Fruit fly (Drosophila melanogaster) whole organism, embryonic: ENCODE results near the gene SP555.

ENCODE experiments used
- Ada2b ChIP-seq: fragments of 200-800 bp; sonication (Bioruptor generic); IDR thresholded peaks from 2 replicates; pipeline ENCODE4 v1.3.6; 2022; ENCODE audit warnings: missing biosample characterization, missing genetic modification characterization
- Antp ChIP-seq: fragments of 200-800 bp; sonication (Bioruptor generic); optimal IDR thresholded peaks from 3 replicates; lab custom pipeline; 2016; ENCODE audit warnings: missing biosample characterization, missing genetic modification characterization
- Atf6 ChIP-seq: fragments of 200-800 bp; sonication (Bioruptor generic); IDR thresholded peaks from 2 replicates; pipeline ENCODE4 v1.3.6; 2022; ENCODE audit warnings: missing biosample characterization, missing genetic modification characterization
- Awh ChIP-seq: fragments of 200-800 bp; sonication (Bioruptor generic); IDR thresholded peaks from 2 replicates; pipeline ENCODE4, ENCODE4 v1.3.6; 2022; ENCODE audit warnings: missing biosample characterization, missing genetic modification characterization
- CG10366 ChIP-seq: fragments of 200-800 bp; sonication (Bioruptor generic); IDR thresholded peaks from 2 replicates; pipeline ENCODE4 v1.3.6; 2022; ENCODE audit warnings: missing biosample characterization, missing genetic modification characterization
- CG10654 ChIP-seq: fragments of 200-800 bp; sonication (Bioruptor generic); optimal IDR thresholded peaks from 2 replicates; lab custom pipeline; 2016; ENCODE audit warnings: missing biosample characterization, missing genetic modification characterization
- CG11085 ChIP-seq: fragments of 200-800 bp; sonication (Bioruptor generic); IDR thresholded peaks from 2 replicates; pipeline ENCODE4 v1.3.6; 2022; ENCODE audit warnings: missing biosample characterization, missing genetic modification characterization
- CG11093 ChIP-seq: fragments of 200-800 bp; sonication (Bioruptor generic); IDR thresholded peaks from 3 replicates; pipeline ENCODE4 v1.3.6; 2022; ENCODE audit warnings: missing biosample characterization, missing genetic modification characterization
- CG12744 ChIP-seq: fragments of 200-800 bp; sonication (Bioruptor generic); optimal IDR thresholded peaks from 2 replicates; lab custom pipeline; 2016; ENCODE audit warnings: missing biosample characterization, missing genetic modification characterization
- CG13287 ChIP-seq: fragments of 200-800 bp; sonication (Bioruptor generic); IDR thresholded peaks from 2 replicates; pipeline ENCODE4 v1.3.6; 2022; ENCODE audit warnings: missing biosample characterization, missing genetic modification characterization; ENCODE audit not compliant: partially characterized antibody
- CG1603 ChIP-seq: fragments of 200-800 bp; sonication (Bioruptor generic); optimal IDR thresholded peaks from 2 replicates; lab custom pipeline; 2019; ENCODE audit warnings: missing biosample characterization, mild to moderate bottlenecking, missing genetic modification characterization, moderate library complexity
- CG18599 ChIP-seq: fragments of 200-800 bp; sonication (Bioruptor generic); optimal IDR thresholded peaks from 3 replicates; lab custom pipeline; 2017; ENCODE audit warnings: missing biosample characterization, missing genetic modification characterization, mild to moderate bottlenecking, moderate library complexity, missing genetic modification reagents
- CG2678 ChIP-seq: fragments of 200-800 bp; sonication (Bioruptor generic); optimal IDR thresholded peaks from 3 replicates; lab custom pipeline; 2019; ENCODE audit warnings: missing biosample characterization, mild to moderate bottlenecking, missing genetic modification characterization, moderate library complexity
- CG33557 ChIP-seq: fragments of 200-800 bp; sonication (Bioruptor generic); optimal IDR thresholded peaks from 2 replicates; lab custom pipeline; 2019; ENCODE audit warnings: missing biosample characterization, mild to moderate bottlenecking, missing genetic modification characterization, moderate library complexity
- CG4360 ChIP-seq: fragments of 200-800 bp; sonication (Bioruptor generic); IDR thresholded peaks from 2 replicates; pipeline ENCODE4 v1.3.6; 2022; ENCODE audit warnings: missing biosample characterization, missing genetic modification characterization
- CG7987 ChIP-seq: fragments of 200-800 bp; sonication (Bioruptor generic); optimal IDR thresholded peaks from 2 replicates; lab custom pipeline; 2018; ENCODE audit warnings: missing biosample characterization, mild to moderate bottlenecking, missing genetic modification characterization, moderate library complexity
- CG9215 ChIP-seq: fragments of 200-800 bp; sonication (Bioruptor generic); IDR thresholded peaks from 2 replicates; pipeline ENCODE4 v1.3.6; 2022; ENCODE audit warnings: missing biosample characterization, missing genetic modification characterization
- Camta ChIP-seq: fragments of 200-800 bp; sonication (Bioruptor generic); optimal IDR thresholded peaks from 2 replicates; lab custom pipeline; 2016; ENCODE audit warnings: missing biosample characterization, missing genetic modification characterization
- Elba2 ChIP-seq: fragments of 200-800 bp; sonication (Bioruptor generic); optimal IDR thresholded peaks from 3 replicates; lab custom pipeline; 2016; ENCODE audit warnings: missing biosample characterization, missing genetic modification characterization
- Fer1 ChIP-seq: fragments of 200-800 bp; sonication (Bioruptor generic); optimal IDR thresholded peaks from 2 replicates; lab custom pipeline; 2017; ENCODE audit warnings: missing biosample characterization, mild to moderate bottlenecking, missing genetic modification characterization
- Gug ChIP-seq: fragments of 200-800 bp; sonication (Bioruptor generic); IDR thresholded peaks from 4 replicates; pipeline ENCODE4 v1.3.6; 2022; ENCODE audit warnings: missing biosample characterization, missing genetic modification characterization
- HHEX ChIP-seq: fragments of 200-800 bp; sonication (Bioruptor generic); optimal IDR thresholded peaks from 3 replicates; lab custom pipeline; 2017; ENCODE audit warnings: missing biosample characterization, mild to moderate bottlenecking, missing genetic modification characterization, missing genetic modification reagents
- HLH4C ChIP-seq: fragments of 200-800 bp; sonication (Bioruptor generic); IDR thresholded peaks from 3 replicates; pipeline ENCODE4 v1.3.6; 2022; ENCODE audit warnings: missing biosample characterization, missing genetic modification characterization; ENCODE audit not compliant: partially characterized antibody
- HLHmδ ChIP-seq: fragments of 200-800 bp; sonication (Bioruptor generic); optimal IDR thresholded peaks from 2 replicates; lab custom pipeline; 2018; ENCODE audit warnings: missing biosample characterization, mild to moderate bottlenecking, missing genetic modification characterization, moderate library complexity
- HmgD ChIP-seq: fragments of 200-800 bp; sonication (Bioruptor generic); optimal IDR thresholded peaks from 3 replicates; lab custom pipeline; 2016; ENCODE audit warnings: missing biosample characterization, missing genetic modification characterization
- Hmr ChIP-seq: fragments of 200-800 bp; sonication (Bioruptor generic); optimal IDR thresholded peaks from 3 replicates; lab custom pipeline; 2017; ENCODE audit warnings: mild to moderate bottlenecking, missing biosample characterization, missing genetic modification reagents, missing genetic modification characterization
- Hr3 ChIP-seq: fragments of 200-800 bp; sonication (Bioruptor generic); optimal IDR thresholded peaks from 3 replicates; lab custom pipeline; 2016; ENCODE audit warnings: missing biosample characterization, missing genetic modification characterization
- Hr78 ChIP-seq, 2 experiments: fragments of 200-800 bp in 1 of 2; fragments of >200 bp in 1 of 2; sonication (Bioruptor generic) in 1 of 2; optimal IDR thresholded peaks; 2 replicates each; lab custom pipeline; 2017 to 2019; ENCODE audit warnings: missing biosample characterization in 2 of 2, missing genetic modification characterization in 2 of 2, mild to moderate bottlenecking in 1 of 2, moderate library complexity in 1 of 2
- NC2β ChIP-seq: fragments of 200-800 bp; sonication (Bioruptor generic); optimal IDR thresholded peaks from 2 replicates; lab custom pipeline; 2016; ENCODE audit warnings: missing biosample characterization, missing genetic modification characterization
- Oaz ChIP-seq: fragments of 200-800 bp; sonication (Bioruptor generic); IDR thresholded peaks from 2 replicates; pipeline ENCODE4 v1.3.6; 2022; ENCODE audit warnings: missing biosample characterization, missing genetic modification characterization
- Ravus ChIP-seq: fragments of 200-800 bp; sonication (Bioruptor generic); IDR thresholded peaks from 2 replicates; pipeline ENCODE4 v1.3.6; 2022; ENCODE audit warnings: missing biosample characterization, missing genetic modification characterization
- ab ChIP-seq: fragments of 200-800 bp; sonication (Bioruptor generic); optimal IDR thresholded peaks from 2 replicates; lab custom pipeline; 2016; ENCODE audit warnings: missing biosample characterization, missing genetic modification characterization
- ase ChIP-seq: fragments of 200-800 bp; sonication (Bioruptor generic); IDR thresholded peaks from 3 replicates; pipeline ENCODE4 v1.3.6; 2022; ENCODE audit warnings: missing biosample characterization, missing genetic modification characterization
- bsh ChIP-seq, 2 experiments: fragments of 200-800 bp; sonication (Bioruptor generic); optimal IDR thresholded peaks; 2 replicates each; lab custom pipeline; 2017 to 2018; ENCODE audit warnings: mild to moderate bottlenecking in 2 of 2, missing biosample characterization in 2 of 2, missing genetic modification characterization in 2 of 2, moderate library complexity in 1 of 2
- cas ChIP-seq: fragments of 200-800 bp; sonication (Bioruptor generic); IDR thresholded peaks from 2 replicates; pipeline ENCODE4 v1.3.6; 2022; ENCODE audit warnings: missing biosample characterization, missing genetic modification characterization
- cwo ChIP-seq: fragments of 200-800 bp; sonication (Bioruptor generic); optimal IDR thresholded peaks from 3 replicates; lab custom pipeline; 2017; ENCODE audit warnings: missing biosample characterization, missing genetic modification characterization, mild to moderate bottlenecking, moderate library complexity, missing genetic modification reagents
- emc ChIP-seq: fragments of 200-800 bp; sonication (Bioruptor generic); optimal IDR thresholded peaks from 2 replicates; lab custom pipeline; 2016; ENCODE audit warnings: missing biosample characterization, missing genetic modification characterization
- eve ChIP-seq, 2 experiments: fragments of >200 bp; optimal IDR thresholded peaks; 2 replicates each; lab custom pipeline; 2017; ENCODE audit warnings: missing biosample characterization in 2 of 2, missing genetic modification characterization in 2 of 2
- fd3F ChIP-seq: fragments of 200-800 bp; sonication (Bioruptor generic); optimal IDR thresholded peaks from 2 replicates; lab custom pipeline; 2018; ENCODE audit warnings: missing biosample characterization, mild to moderate bottlenecking, missing genetic modification characterization, moderate library complexity
- fd64A ChIP-seq: fragments of 200-800 bp; sonication (Bioruptor generic); optimal IDR thresholded peaks from 3 replicates; lab custom pipeline; 2018; ENCODE audit warnings: missing biosample characterization, mild to moderate bottlenecking, missing genetic modification characterization
- pb ChIP-seq: fragments of 200-800 bp; sonication (Bioruptor generic); optimal IDR thresholded peaks from 3 replicates; lab custom pipeline; 2016; ENCODE audit warnings: missing biosample characterization, missing genetic modification characterization
- psq ChIP-seq: fragments of 200-800 bp; sonication (Bioruptor generic); optimal IDR thresholded peaks from 2 replicates; lab custom pipeline; 2017; ENCODE audit warnings: missing biosample characterization, missing genetic modification characterization
- row ChIP-seq: fragments of 200-800 bp; sonication (Bioruptor generic); IDR thresholded peaks from 3 replicates; pipeline ENCODE4 v1.3.6; 2022; ENCODE audit warnings: missing biosample characterization, missing genetic modification characterization
- stc ChIP-seq: fragments of 200-800 bp; sonication (Bioruptor generic); IDR thresholded peaks from 2 replicates; pipeline ENCODE4 v1.3.6; 2022; ENCODE audit warnings: missing biosample characterization, missing genetic modification characterization
- tap ChIP-seq: fragments of 200-800 bp; optimal IDR thresholded peaks from 3 replicates; lab custom pipeline; 2019; ENCODE audit warnings: missing biosample characterization, mild to moderate bottlenecking, missing genetic modification characterization, moderate library complexity
- ttk ChIP-seq: fragments of 200-800 bp; sonication (Bioruptor generic); IDR thresholded peaks from 2 replicates; pipeline ENCODE4 v2.1.2; 2022; ENCODE audit warnings: missing biosample characterization, missing genetic modification characterization
- wek ChIP-seq: fragments of 200-800 bp; sonication (Bioruptor generic); optimal IDR thresholded peaks from 3 replicates; lab custom pipeline; 2018; ENCODE audit warnings: missing biosample characterization, mild to moderate bottlenecking, missing genetic modification characterization, moderate library complexity
- wor ChIP-seq: fragments of 200-800 bp; sonication (Bioruptor generic); IDR thresholded peaks from 2 replicates; pipeline ENCODE4 v1.3.6; 2022; ENCODE audit warnings: missing biosample characterization, missing genetic modification characterization
- zf30C ChIP-seq: fragments of 200-800 bp; sonication (Bioruptor generic); optimal IDR thresholded peaks from 3 replicates; lab custom pipeline; 2018; ENCODE audit warnings: missing biosample characterization, mild to moderate bottlenecking, missing genetic modification characterization

The SP555 gene

dm6 chr2L:4997401-4998259 lies 39.9 kb upstream of the SP555 start:
- peak; percentile 99 for TF ChIP-seq Hr3 (GFP tag; lab: Kevin White, UChicago)
- TF ChIP-seq stc (GFP tag; lab: Robert Waterston, UW), result peak; percentile 99
- peak; percentile 99 for TF ChIP-seq CG12744 (GFP tag; lab: Kevin White, UChicago)
- peak; percentile 99 for TF ChIP-seq CG10366 (GFP tag; lab: Robert Waterston, UW)
- peak; percentile 99 for TF ChIP-seq wor
- peak; percentile 98 for TF ChIP-seq Ravus (GFP tag; lab: Robert Waterston, UW)
- peak; percentile 97 for TF ChIP-seq cwo (GFP tag; lab: Kevin White, UChicago)
- TF ChIP-seq Atf6 (GFP tag; lab: Robert Waterston, UW), result peak; percentile 99
- TF ChIP-seq CG11085, result peak; percentile 99
- peak; percentile 92 for TF ChIP-seq CG4360
- TF ChIP-seq Hmr (GFP tag; lab: Kevin White, UChicago), result peak; percentile 98
- peak; percentile 78 for TF ChIP-seq Elba2 (GFP tag; lab: Kevin White, UChicago)
- TF ChIP-seq cas (GFP tag; lab: Robert Waterston, UW), result peak; percentile 98
- peak; percentile 99 for TF ChIP-seq Ada2b (GFP tag; lab: Robert Waterston, UW)
- TF ChIP-seq Antp (GFP tag; lab: Kevin White, UChicago), result peak; percentile 99
- peak; percentile 69 for TF ChIP-seq CG13287 (GFP tag; lab: Robert Waterston, UW)
- no peak for TF ChIP-seq zf30C (GFP tag; lab: Kevin White, UChicago)
- peak; percentile 99 for TF ChIP-seq pb
- peak; percentile 99 for TF ChIP-seq NC2β (GFP tag; lab: Kevin White, UChicago)
- TF ChIP-seq ttk (GFP tag; lab: Robert Waterston, UW), result peak; percentile 99
- TF ChIP-seq Fer1 (GFP tag; lab: Kevin White, UChicago), result peak; percentile 98
- peak; percentile 99 for TF ChIP-seq Camta (GFP tag; lab: Kevin White, UChicago)
- TF ChIP-seq CG18599 (GFP tag; lab: Kevin White, UChicago), result peak; percentile 99
- peak; percentile 99 for TF ChIP-seq CG2678 (tag; lab: Kevin White, UChicago)
- TF ChIP-seq CG9215, result peak; percentile 98
- peak; percentile 98 for TF ChIP-seq tap (tag; lab: Kevin White, UChicago)
- TF ChIP-seq HmgD, result peak; percentile 99
- peak; percentile 97 for TF ChIP-seq fd3F (GFP tag; lab: Kevin White, UChicago)
- peak; percentile 99 for TF ChIP-seq Gug (GFP tag; lab: Robert Waterston, UW)
- peak; percentile 99 for TF ChIP-seq HHEX (GFP tag; lab: Kevin White, UChicago)
- TF ChIP-seq psq (GFP tag; lab: Kevin White, UChicago), result peak; percentile 95
- TF ChIP-seq ab (GFP tag; lab: Kevin White, UChicago), result peak; percentile 97
- peak; percentile 98 for TF ChIP-seq fd64A (GFP tag; lab: Kevin White, UChicago)
- TF ChIP-seq HLHmδ (GFP tag; lab: Kevin White, UChicago), result peak; percentile 12
- TF ChIP-seq CG1603, result peak; percentile 99
- peak; percentile 99 for TF ChIP-seq CG10654 (GFP tag; lab: Kevin White, UChicago)
- TF ChIP-seq row (GFP tag; lab: Robert Waterston, UW), result peak; percentile 99
- TF ChIP-seq bsh (GFP tag; optimal IDR thresholded peaks at IDR 0.05; lab: Kevin White, UChicago), result peak; percentile 98 to 99
- TF ChIP-seq ase (GFP tag; lab: Robert Waterston, UW), result peak; percentile 100
- TF ChIP-seq Hr78 (GFP tag; optimal IDR thresholded peaks at IDR 0.05; lab: Kevin White, UChicago), result peak in 1 of 2 experiments; percentile 97
- TF ChIP-seq Oaz (GFP tag; lab: Robert Waterston, UW), result peak; percentile 98
- peak; percentile 99 for TF ChIP-seq Awh (GFP tag; lab: Robert Waterston, UW)
- peak; percentile 97 for TF ChIP-seq CG7987
- peak; percentile 66 for TF ChIP-seq HLH4C
- TF ChIP-seq CG33557 (GFP tag; lab: Kevin White, UChicago), result peak; percentile 98
- peak; percentile 96 for TF ChIP-seq wek (GFP tag; lab: Kevin White, UChicago)
- TF ChIP-seq CG11093 (GFP tag; lab: Robert Waterston, UW), result peak; percentile 99
- peak; percentile 40 to 97 for TF ChIP-seq eve (GFP tag; optimal IDR thresholded peaks at IDR 0.05; lab: Kevin White, UChicago)
- TF ChIP-seq emc, result peak; percentile 97
